Fruit fly (Drosophila melanogaster) whole organism, embryonic: Measurements from ENCODE around the gene CG14104.
A peak's percentile ranks its signal among the peaks of the same experiment; 100 is the strongest.

Source experiments
- CG10366 ChIP-seq: fragments of 200-800 bp; sonication (Bioruptor generic); IDR thresholded peaks from 2 replicates; pipeline ENCODE4 v1.3.6; 2022; ENCODE audit warnings: missing biosample characterization, missing genetic modification characterization
- CG10462 ChIP-seq: fragments of 200-800 bp; sonication (Bioruptor generic); optimal IDR thresholded peaks from 2 replicates; lab custom pipeline; 2016; ENCODE audit warnings: missing biosample characterization, missing genetic modification characterization
- CG10565 ChIP-seq: fragments of 200-800 bp; sonication (Bioruptor generic); optimal IDR thresholded peaks from 3 replicates; lab custom pipeline; 2016; ENCODE audit warnings: missing biosample characterization, mild to moderate bottlenecking, missing genetic modification characterization
- CG12942 ChIP-seq: fragments of 200-800 bp; sonication (Bioruptor generic); optimal IDR thresholded peaks from 3 replicates; lab custom pipeline; 2016; ENCODE audit warnings: missing biosample characterization, missing genetic modification characterization
- CG1529 ChIP-seq: fragments of 200-800 bp; sonication (Bioruptor generic); optimal IDR thresholded peaks from 3 replicates; lab custom pipeline; 2018; ENCODE audit warnings: missing biosample characterization, missing genetic modification characterization
- CG1603 ChIP-seq: fragments of 200-800 bp; sonication (Bioruptor generic); optimal IDR thresholded peaks from 2 replicates; lab custom pipeline; 2019; ENCODE audit warnings: missing biosample characterization, mild to moderate bottlenecking, missing genetic modification characterization, moderate library complexity
- CG16813 ChIP-seq: fragments of 200-800 bp; sonication (Bioruptor generic); IDR thresholded peaks from 3 replicates; pipeline ENCODE4 v1.3.6; 2022; ENCODE audit warnings: missing biosample characterization, missing genetic modification characterization; ENCODE audit not compliant: partially characterized antibody
- CG16863 ChIP-seq: fragments of 200-800 bp; sonication (Bioruptor generic); optimal IDR thresholded peaks from 3 replicates; lab custom pipeline; 2016; ENCODE audit warnings: missing biosample characterization, missing genetic modification characterization
- CG17186 ChIP-seq: fragments of 200-800 bp; sonication (Bioruptor generic); optimal IDR thresholded peaks from 3 replicates; lab custom pipeline; 2017; ENCODE audit warnings: missing biosample characterization, missing genetic modification reagents, missing genetic modification characterization
- CG18619 ChIP-seq: fragments of 200-800 bp; sonication (Bioruptor generic); optimal IDR thresholded peaks from 3 replicates; lab custom pipeline; 2017; ENCODE audit warnings: missing biosample characterization, mild to moderate bottlenecking, missing genetic modification characterization
- CG2116 ChIP-seq: fragments of 200-800 bp; sonication (Bioruptor generic); optimal IDR thresholded peaks from 3 replicates; lab custom pipeline; 2018; ENCODE audit warnings: missing biosample characterization, mild to moderate bottlenecking, missing genetic modification characterization
- CG2129 ChIP-seq: fragments of 200-800 bp; sonication (Bioruptor generic); IDR thresholded peaks from 2 replicates; pipeline ENCODE4 v1.3.6; 2022; ENCODE audit warnings: missing biosample characterization, missing genetic modification characterization; ENCODE audit not compliant: partially characterized antibody
- CG30020 ChIP-seq: fragments of 200-800 bp; optimal IDR thresholded peaks from 2 replicates; lab custom pipeline; 2019; ENCODE audit warnings: missing biosample characterization, mild to moderate bottlenecking, missing genetic modification characterization, moderate library complexity
- CG34376 ChIP-seq: fragments of 200-800 bp; sonication (Bioruptor generic); optimal IDR thresholded peaks from 2 replicates; lab custom pipeline; 2018; ENCODE audit warnings: missing biosample characterization, mild to moderate bottlenecking, missing genetic modification characterization
- CG4707 ChIP-seq: fragments of 200-800 bp; sonication (Bioruptor generic); optimal IDR thresholded peaks from 2 replicates; lab custom pipeline; 2018; ENCODE audit warnings: missing biosample characterization, mild to moderate bottlenecking, missing genetic modification characterization, moderate library complexity
- CG6791 ChIP-seq: fragments of 200-800 bp; sonication (Bioruptor generic); IDR thresholded peaks from 3 replicates; pipeline ENCODE4 v1.3.6; 2022; ENCODE audit warnings: missing biosample characterization, missing genetic modification characterization; ENCODE audit not compliant: partially characterized antibody
- CG7786 ChIP-seq: fragments of 200-800 bp; sonication (Bioruptor generic); optimal IDR thresholded peaks from 2 replicates; lab custom pipeline; 2016; ENCODE audit warnings: missing biosample characterization, missing genetic modification characterization
- CG8290 ChIP-seq, 3 experiments: fragments of 200-800 bp; sonication (Bioruptor generic); optimal IDR thresholded peaks; 2 replicates each; lab custom pipeline; 2016 to 2019; ENCODE audit warnings: missing biosample characterization in 3 of 3, missing genetic modification characterization in 3 of 3, mild to moderate bottlenecking in 2 of 3, moderate library complexity in 1 of 3
- CG8388 ChIP-seq: fragments of 200-800 bp; sonication (Bioruptor generic); optimal IDR thresholded peaks from 2 replicates; lab custom pipeline; 2019; ENCODE audit warnings: missing biosample characterization, mild to moderate bottlenecking, missing genetic modification characterization, moderate library complexity
- CG9876 ChIP-seq: fragments of 200-800 bp; sonication (Bioruptor generic); optimal IDR thresholded peaks from 2 replicates; lab custom pipeline; 2016; ENCODE audit warnings: missing biosample characterization, missing genetic modification characterization
- CHES-1-like ChIP-seq: fragments of 200-800 bp; sonication (Bioruptor generic); optimal IDR thresholded peaks from 2 replicates; lab custom pipeline; 2016; ENCODE audit warnings: missing biosample characterization, missing genetic modification characterization
- Camta ChIP-seq: fragments of 200-800 bp; sonication (Bioruptor generic); optimal IDR thresholded peaks from 2 replicates; lab custom pipeline; 2016; ENCODE audit warnings: missing biosample characterization, missing genetic modification characterization
- Deaf1 ChIP-seq: fragments of 200-800 bp; optimal IDR thresholded peaks from 3 replicates; lab custom pipeline; 2019; ENCODE audit warnings: missing biosample characterization, mild to moderate bottlenecking, missing genetic modification characterization, moderate library complexity
- Dll ChIP-seq: fragments of 200-800 bp; sonication (Bioruptor generic); IDR thresholded peaks from 4 replicates; pipeline ENCODE4 v1.3.6; 2022; ENCODE audit warnings: missing biosample characterization, missing genetic modification characterization; ENCODE audit not compliant: partially characterized antibody
- Eip74EF ChIP-seq, 2 experiments: fragments of 200-800 bp in 1 of 2; fragments of >200 bp in 1 of 2; sonication (Bioruptor generic) in 1 of 2; optimal IDR thresholded peaks; 2 replicates each; lab custom pipeline; 2017 to 2019; ENCODE audit warnings: missing biosample characterization in 2 of 2, missing genetic modification characterization in 2 of 2, mild to moderate bottlenecking in 1 of 2, moderate library complexity in 1 of 2
- Ets97D ChIP-seq: fragments of 200-800 bp; sonication (Bioruptor generic); optimal IDR thresholded peaks from 3 replicates; lab custom pipeline; 2016; ENCODE audit warnings: missing biosample characterization, missing genetic modification characterization
- HLH4C ChIP-seq: fragments of 200-800 bp; sonication (Bioruptor generic); IDR thresholded peaks from 3 replicates; pipeline ENCODE4 v1.3.6; 2022; ENCODE audit warnings: missing biosample characterization, missing genetic modification characterization; ENCODE audit not compliant: partially characterized antibody
- MBD-R2 ChIP-seq: fragments of 200-800 bp; sonication (Bioruptor generic); IDR thresholded peaks from 2 replicates; pipeline ENCODE4 v1.3.6; 2022; ENCODE audit warnings: missing biosample characterization, missing genetic modification characterization
- Max ChIP-seq: fragments of 200-800 bp; sonication (Bioruptor generic); optimal IDR thresholded peaks from 2 replicates; lab custom pipeline; 2016; ENCODE audit warnings: missing biosample characterization, mild to moderate bottlenecking, missing genetic modification characterization
- Opbp ChIP-seq: fragments of 200-800 bp; sonication (Bioruptor generic); IDR thresholded peaks from 3 replicates; pipeline ENCODE4 v1.3.6; 2022; ENCODE audit warnings: missing biosample characterization, missing genetic modification characterization; ENCODE audit not compliant: partially characterized antibody
- Scr ChIP-seq: fragments of 200-800 bp; sonication (Bioruptor generic); IDR thresholded peaks from 2 replicates; pipeline ENCODE4 v1.3.6; 2022; ENCODE audit warnings: missing biosample characterization, missing genetic modification characterization; ENCODE audit not compliant: partially characterized antibody
- Tbp ChIP-seq: fragments of >200 bp; optimal IDR thresholded peaks from 2 replicates; lab custom pipeline; 2018; ENCODE audit warnings: missing biosample characterization, missing genetic modification characterization
- amos ChIP-seq: fragments of 200-800 bp; sonication (Bioruptor generic); IDR thresholded peaks from 2 replicates; pipeline ENCODE4 v1.3.6; 2022; ENCODE audit warnings: missing biosample characterization, missing genetic modification characterization; ENCODE audit not compliant: partially characterized antibody
- bbx ChIP-seq: fragments of 200-800 bp; sonication (Bioruptor generic); IDR thresholded peaks from 2 replicates; pipeline ENCODE4 v1.3.6; 2022; ENCODE audit warnings: missing biosample characterization, missing genetic modification characterization; ENCODE audit not compliant: partially characterized antibody
- cad ChIP-seq: fragments of >200 bp; optimal IDR thresholded peaks from 2 replicates; lab custom pipeline; 2017; ENCODE audit warnings: missing biosample characterization, missing genetic modification characterization
- ems ChIP-seq: fragments of 200-800 bp; sonication (Bioruptor generic); optimal IDR thresholded peaks from 3 replicates; lab custom pipeline; 2016; ENCODE audit warnings: missing biosample characterization, missing genetic modification characterization
- grau ChIP-seq: fragments of 200-800 bp; optimal IDR thresholded peaks from 3 replicates; lab custom pipeline; 2019; ENCODE audit warnings: missing biosample characterization, mild to moderate bottlenecking, missing genetic modification characterization, moderate library complexity
- inv ChIP-seq: fragments of 200-800 bp; sonication (Bioruptor generic); IDR thresholded peaks from 2 replicates; pipeline ENCODE4 v1.3.6; 2022; ENCODE audit warnings: missing biosample characterization, missing genetic modification characterization; ENCODE audit not compliant: partially characterized antibody
- mld ChIP-seq: fragments of 200-800 bp; sonication (Bioruptor generic); IDR thresholded peaks from 3 replicates; pipeline ENCODE4 v1.3.6; 2022; ENCODE audit warnings: missing biosample characterization, missing genetic modification characterization; ENCODE audit not compliant: partially characterized antibody
- odd ChIP-seq: fragments of 200-800 bp; sonication (Bioruptor generic); optimal IDR thresholded peaks from 2 replicates; lab custom pipeline; 2017; ENCODE audit warnings: missing biosample characterization, mild to moderate bottlenecking, missing genetic modification characterization
- run ChIP-seq: fragments of 200-800 bp; sonication (Bioruptor generic); optimal IDR thresholded peaks from 3 replicates; lab custom pipeline; 2018; ENCODE audit warnings: missing biosample characterization, mild to moderate bottlenecking, missing genetic modification characterization
- scrt ChIP-seq: fragments of 200-800 bp; sonication (Bioruptor generic); optimal IDR thresholded peaks from 2 replicates; lab custom pipeline; 2018; ENCODE audit warnings: missing biosample characterization, mild to moderate bottlenecking, missing genetic modification characterization, moderate library complexity
- tin ChIP-seq: fragments of 200-800 bp; sonication (Bioruptor generic); optimal IDR thresholded peaks from 3 replicates; lab custom pipeline; 2016; ENCODE audit warnings: missing biosample characterization, missing genetic modification characterization
- tna ChIP-seq: fragments of 200-800 bp; sonication (Bioruptor generic); IDR thresholded peaks from 2 replicates; pipeline ENCODE4 v1.3.6; 2022; ENCODE audit warnings: missing biosample characterization, missing genetic modification characterization; ENCODE audit not compliant: partially characterized antibody
- trem ChIP-seq: fragments of 200-800 bp; optimal IDR thresholded peaks from 3 replicates; lab custom pipeline; 2019; ENCODE audit warnings: missing biosample characterization, mild to moderate bottlenecking, missing genetic modification characterization, moderate library complexity
- tup ChIP-seq: fragments of 200-800 bp; sonication (Bioruptor generic); optimal IDR thresholded peaks from 2 replicates; lab custom pipeline; 2016; ENCODE audit warnings: missing biosample characterization, mild to moderate bottlenecking, missing genetic modification characterization, moderate library complexity
- unc-4 ChIP-seq: fragments of 200-800 bp; sonication (Bioruptor generic); IDR thresholded peaks from 2 replicates; pipeline ENCODE4 v1.3.6; 2022; ENCODE audit warnings: missing biosample characterization, missing genetic modification characterization; ENCODE audit not compliant: partially characterized antibody
- wor ChIP-seq: fragments of 200-800 bp; sonication (Bioruptor generic); IDR thresholded peaks from 2 replicates; pipeline ENCODE4 v1.3.6; 2022; ENCODE audit warnings: missing biosample characterization, missing genetic modification characterization

The CG14104 gene

DNA sequence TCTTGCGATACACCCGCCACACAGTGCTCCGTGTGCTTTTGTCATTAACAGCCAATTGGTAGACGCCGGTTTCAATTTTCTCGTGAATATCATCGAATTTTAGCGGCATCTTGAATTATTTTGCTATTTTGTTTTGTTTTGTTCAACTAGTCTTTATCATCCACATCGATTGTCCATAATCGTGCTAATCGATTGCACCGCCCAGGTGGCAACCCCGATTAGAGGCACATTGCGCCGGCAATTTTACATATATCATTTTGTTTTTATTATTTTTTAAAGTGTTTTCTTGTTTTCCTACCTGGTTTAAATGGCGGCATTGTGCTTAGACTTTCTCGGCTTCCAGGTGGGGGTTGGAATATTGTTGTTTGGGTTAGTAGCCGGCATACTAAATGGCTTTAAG, 1.1 kb downstream of the CG14104 start, which contains the start of gene CG34116 (continued):
- TF ChIP-seq tna (GFP tag; lab: Robert Waterston, UW) = peak; percentile 55; the same call in 1 of the 2 replicates
- TF ChIP-seq tin (GFP tag; lab: Kevin White, UChicago) = no peak
- TF ChIP-seq CG2129 (GFP tag; lab: Robert Waterston, UW) = peak; percentile 36
- no peak for TF ChIP-seq Eip74EF (GFP tag; optimal IDR thresholded peaks at IDR 0.05; lab: Kevin White, UChicago)
- no peak for TF ChIP-seq Max
- peak; percentile 70 for TF ChIP-seq Scr (GFP tag; lab: Robert Waterston, UW)
- TF ChIP-seq wor (GFP tag; lab: Robert Waterston, UW) = no peak
- TF ChIP-seq amos (GFP tag; lab: Robert Waterston, UW) = peak; percentile 66; the same call in 1 of the 2 replicates
- TF ChIP-seq CG17186 (GFP tag; lab: Kevin White, UChicago) = no peak
- TF ChIP-seq grau = no peak
- no peak for TF ChIP-seq CG34376 (GFP tag; lab: Kevin White, UChicago)
- TF ChIP-seq Camta (GFP tag; lab: Kevin White, UChicago) = no peak
- TF ChIP-seq CG9876 (GFP tag; lab: Kevin White, UChicago) = no peak
- no peak for TF ChIP-seq odd (GFP tag; lab: Kevin White, UChicago)
- no peak for TF ChIP-seq CG7786
- TF ChIP-seq Dll = peak; percentile 71
- no peak for TF ChIP-seq cad
- TF ChIP-seq CG16863 (GFP tag; lab: Kevin White, UChicago) = no peak
- no peak for TF ChIP-seq scrt
- TF ChIP-seq unc-4 (GFP tag; lab: Robert Waterston, UW) = peak; percentile 57; the same call in 1 of the 2 replicates
- no peak for TF ChIP-seq Tbp (GFP tag; lab: Kevin White, UChicago)
- peak; percentile 61 for TF ChIP-seq CG16813
- no peak for TF ChIP-seq CG1603 (tag; lab: Kevin White, UChicago)
- TF ChIP-seq CG6791 (GFP tag; lab: Robert Waterston, UW) = peak; percentile 84
- no peak for TF ChIP-seq run
- TF ChIP-seq CG10565 = no peak
- peak; percentile 67 for TF ChIP-seq HLH4C (GFP tag; lab: Robert Waterston, UW)
- no peak for TF ChIP-seq ems (GFP tag; lab: Kevin White, UChicago)
- no peak for TF ChIP-seq CG18619
- no peak for TF ChIP-seq CG30020 (tag; lab: Kevin White, UChicago)
- no peak for TF ChIP-seq CG8388 (GFP tag; lab: Kevin White, UChicago)
- TF ChIP-seq Deaf1 (tag; lab: Kevin White, UChicago) = no peak
- peak; percentile 73 for TF ChIP-seq bbx (GFP tag; lab: Robert Waterston, UW)
- no peak for TF ChIP-seq tup (GFP tag; lab: Kevin White, UChicago)
- TF ChIP-seq inv (GFP tag; lab: Robert Waterston, UW) = peak; percentile 41; the same call in 1 of the 2 replicates
- no peak for TF ChIP-seq CG4707 (GFP tag; lab: Kevin White, UChicago)
- TF ChIP-seq CG10462 = no peak
- no peak for TF ChIP-seq CG8290 (GFP tag; optimal IDR thresholded peaks at IDR 0.05; lab: Kevin White, UChicago)
- no peak for TF ChIP-seq CG8290 (tag; optimal IDR thresholded peaks at IDR 0.05; lab: Kevin White, UChicago)
- peak; percentile 61; the same call in 1 of the 2 replicates for TF ChIP-seq MBD-R2 (GFP tag; lab: Robert Waterston, UW)
- peak; percentile 24 for TF ChIP-seq CG2116 (GFP tag; lab: Kevin White, UChicago)
- TF ChIP-seq CG12942 (GFP tag; lab: Kevin White, UChicago) = no peak
- 0 out of 3 replicates have a peak, but pooled peaks have one; percentile 44 for TF ChIP-seq mld
- peak; percentile 57; the same call in 2 of the 3 replicates for TF ChIP-seq Opbp (GFP tag; lab: Robert Waterston, UW)
- no peak for TF ChIP-seq Ets97D
- no peak for TF ChIP-seq CG10366 (GFP tag; lab: Robert Waterston, UW)
- TF ChIP-seq CG1529 (GFP tag; lab: Kevin White, UChicago) = no peak
- TF ChIP-seq trem (tag; lab: Kevin White, UChicago) = peak; percentile 26
- TF ChIP-seq CHES-1-like = no peak
